Fruit fly (Drosophila melanogaster) whole organism, embryonic: ENCODE data around the gene CCDC53.
A peak's percentile ranks its signal among the peaks of the same experiment; 100 is the strongest.

Experiments used
- Atf3 ChIP-seq: fragments of 200-800 bp; sonication (Bioruptor generic); optimal IDR thresholded peaks from 3 replicates; lab custom pipeline; 2016; ENCODE audit warnings: missing biosample characterization, missing genetic modification characterization
- CG10959 ChIP-seq: fragments of 200-800 bp; sonication (Bioruptor generic); IDR thresholded peaks from 2 replicates; pipeline ENCODE4 v1.3.6; 2022; ENCODE audit warnings: missing biosample characterization, missing genetic modification characterization
- CG12659 ChIP-seq: fragments of 200-800 bp; sonication (Bioruptor generic); optimal IDR thresholded peaks from 3 replicates; lab custom pipeline; 2017; ENCODE audit warnings: mild to moderate bottlenecking, missing biosample characterization, missing genetic modification reagents, missing genetic modification characterization
- CG1529 ChIP-seq: fragments of 200-800 bp; sonication (Bioruptor generic); optimal IDR thresholded peaks from 3 replicates; lab custom pipeline; 2018; ENCODE audit warnings: missing biosample characterization, missing genetic modification characterization
- CG17568 ChIP-seq: fragments of 200-800 bp; sonication (Bioruptor generic); optimal IDR thresholded peaks from 2 replicates; lab custom pipeline; 2018; ENCODE audit warnings: missing biosample characterization, mild to moderate bottlenecking, missing genetic modification characterization, moderate library complexity
- CG17912 ChIP-seq: fragments of 200-800 bp; sonication (Bioruptor generic); optimal IDR thresholded peaks from 2 replicates; lab custom pipeline; 2018; ENCODE audit warnings: missing biosample characterization, mild to moderate bottlenecking, missing genetic modification characterization
- CG1792 ChIP-seq: fragments of 200-800 bp; sonication (Bioruptor generic); optimal IDR thresholded peaks from 2 replicates; lab custom pipeline; 2016; ENCODE audit warnings: missing biosample characterization, missing genetic modification characterization
- CG2202 ChIP-seq: fragments of 200-800 bp; sonication (Bioruptor generic); optimal IDR thresholded peaks from 2 replicates; lab custom pipeline; 2018; ENCODE audit warnings: missing biosample characterization, mild to moderate bottlenecking, missing genetic modification characterization
- CG30431 ChIP-seq: fragments of 200-800 bp; sonication (Bioruptor generic); optimal IDR thresholded peaks from 2 replicates; lab custom pipeline; 2017; ENCODE audit warnings: missing biosample characterization, missing genetic modification characterization
- CG3163 ChIP-seq: fragments of 200-800 bp; sonication (Bioruptor generic); optimal IDR thresholded peaks from 3 replicates; lab custom pipeline; 2016; ENCODE audit warnings: missing biosample characterization, missing genetic modification characterization
- CG32767 ChIP-seq: fragments of 200-800 bp; sonication (Bioruptor generic); IDR thresholded peaks from 2 replicates; pipeline ENCODE4 v1.3.6; 2022; ENCODE audit warnings: missing biosample characterization, missing genetic modification characterization
- CG3726 ChIP-seq: fragments of 200-800 bp; sonication (Bioruptor generic); IDR thresholded peaks from 3 replicates; pipeline ENCODE4, ENCODE4 v1.3.6; 2022; ENCODE audit warnings: missing biosample characterization, missing genetic modification characterization
- CG3847 ChIP-seq: fragments of 200-800 bp; sonication (Bioruptor generic); IDR thresholded peaks from 2 replicates; pipeline ENCODE4 v1.3.6; 2022; ENCODE audit warnings: missing biosample characterization, missing genetic modification characterization
- CG4404 ChIP-seq: fragments of 200-800 bp; sonication (Bioruptor generic); IDR thresholded peaks from 2 replicates; pipeline ENCODE4 v1.3.6; 2022; ENCODE audit warnings: missing biosample characterization, missing genetic modification characterization
- CG5180 ChIP-seq: fragments of 200-800 bp; sonication (Bioruptor generic); optimal IDR thresholded peaks from 3 replicates; lab custom pipeline; 2017; ENCODE audit warnings: missing biosample characterization, missing genetic modification characterization, mild to moderate bottlenecking, moderate library complexity, missing genetic modification reagents
- CG6654 ChIP-seq: fragments of 200-800 bp; sonication (Bioruptor generic); optimal IDR thresholded peaks from 2 replicates; lab custom pipeline; 2017; ENCODE audit warnings: missing biosample characterization, mild to moderate bottlenecking, missing genetic modification characterization
- CG6683 ChIP-seq: fragments of 200-800 bp; sonication (Bioruptor generic); optimal IDR thresholded peaks from 2 replicates; lab custom pipeline; 2017; ENCODE audit warnings: missing biosample characterization, mild to moderate bottlenecking, missing genetic modification characterization, missing genetic modification reagents
- CG6813 ChIP-seq: fragments of 200-800 bp; sonication (Bioruptor generic); optimal IDR thresholded peaks from 2 replicates; lab custom pipeline; 2017; ENCODE audit warnings: missing biosample characterization, missing genetic modification characterization, mild to moderate bottlenecking, moderate library complexity, missing genetic modification reagents
- CG8281 ChIP-seq: fragments of 200-800 bp; sonication (Bioruptor generic); optimal IDR thresholded peaks from 2 replicates; lab custom pipeline; 2018; ENCODE audit warnings: missing biosample characterization, mild to moderate bottlenecking, missing genetic modification characterization, moderate library complexity
- CG8290 ChIP-seq, 3 experiments: fragments of 200-800 bp; sonication (Bioruptor generic); optimal IDR thresholded peaks; 2 replicates each; lab custom pipeline; 2016 to 2019; ENCODE audit warnings: missing biosample characterization in 3 of 3, missing genetic modification characterization in 3 of 3, mild to moderate bottlenecking in 2 of 3, moderate library complexity in 1 of 3
- CG8388 ChIP-seq: fragments of 200-800 bp; sonication (Bioruptor generic); optimal IDR thresholded peaks from 2 replicates; lab custom pipeline; 2019; ENCODE audit warnings: missing biosample characterization, mild to moderate bottlenecking, missing genetic modification characterization, moderate library complexity
- CG9932 ChIP-seq: fragments of 200-800 bp; sonication (Bioruptor generic); IDR thresholded peaks from 2 replicates; pipeline ENCODE4 v1.3.6; 2022; ENCODE audit warnings: missing biosample characterization, missing genetic modification characterization
- Fer3 ChIP-seq: fragments of 200-800 bp; sonication (Bioruptor generic); optimal IDR thresholded peaks from 2 replicates; lab custom pipeline; 2018; ENCODE audit warnings: missing biosample characterization, mild to moderate bottlenecking, missing genetic modification characterization, moderate library complexity
- HLH54F ChIP-seq: fragments of 200-800 bp; sonication (Bioruptor generic); optimal IDR thresholded peaks from 3 replicates; lab custom pipeline; 2016; ENCODE audit warnings: missing biosample characterization, missing genetic modification characterization
- Mes4 ChIP-seq: fragments of 200-800 bp; sonication (Bioruptor generic); optimal IDR thresholded peaks from 2 replicates; lab custom pipeline; 2016; ENCODE audit warnings: missing biosample characterization, missing genetic modification characterization
- Nf-YC ChIP-seq: fragments of 200-800 bp; optimal IDR thresholded peaks from 3 replicates; lab custom pipeline; 2019; ENCODE audit warnings: missing biosample characterization, mild to moderate bottlenecking, missing genetic modification characterization, moderate library complexity
- Optix ChIP-seq: fragments of 200-800 bp; sonication (Bioruptor generic); IDR thresholded peaks from 3 replicates; pipeline ENCODE4 v1.3.6; 2022; ENCODE audit warnings: missing biosample characterization, missing genetic modification characterization
- Spps ChIP-seq: fragments of 200-800 bp; sonication (Bioruptor generic); optimal IDR thresholded peaks from 2 replicates; lab custom pipeline; 2018; ENCODE audit warnings: missing biosample characterization, mild to moderate bottlenecking, missing genetic modification characterization
- al ChIP-seq: fragments of 200-800 bp; sonication (Bioruptor generic); IDR thresholded peaks from 2 replicates; pipeline ENCODE4 v1.3.6; 2022; ENCODE audit warnings: missing biosample characterization, missing genetic modification characterization
- bab2 ChIP-seq: fragments of 200-800 bp; sonication (Bioruptor generic); optimal IDR thresholded peaks from 2 replicates; lab custom pipeline; 2016; ENCODE audit warnings: missing biosample characterization, missing genetic modification characterization
- bbx ChIP-seq: fragments of 200-800 bp; sonication (Bioruptor generic); IDR thresholded peaks from 2 replicates; pipeline ENCODE4 v1.3.6; 2022; ENCODE audit warnings: missing biosample characterization, missing genetic modification characterization; ENCODE audit not compliant: partially characterized antibody
- br ChIP-seq: fragments of >200 bp; optimal IDR thresholded peaks from 2 replicates; lab custom pipeline; 2017
- ci ChIP-seq: fragments of 200-800 bp; sonication (Bioruptor generic); IDR thresholded peaks from 3 replicates; pipeline ENCODE4 v1.3.6; 2022; ENCODE audit warnings: missing biosample characterization, missing genetic modification characterization
- dmrt11E ChIP-seq: fragments of 200-800 bp; sonication (Bioruptor generic); optimal IDR thresholded peaks from 3 replicates; lab custom pipeline; 2018; ENCODE audit warnings: missing biosample characterization, mild to moderate bottlenecking, missing genetic modification characterization, moderate library complexity
- en ChIP-seq: fragments of 200-800 bp; sonication (Bioruptor generic); optimal IDR thresholded peaks from 2 replicates; lab custom pipeline; 2016; ENCODE audit warnings: missing biosample characterization, missing genetic modification characterization
- fd102C ChIP-seq: fragments of 200-800 bp; sonication (Bioruptor generic); optimal IDR thresholded peaks from 2 replicates; lab custom pipeline; 2018; ENCODE audit warnings: missing biosample characterization, mild to moderate bottlenecking, missing genetic modification characterization, moderate library complexity
- lbe ChIP-seq: fragments of 200-800 bp; sonication (Bioruptor generic); optimal IDR thresholded peaks from 2 replicates; lab custom pipeline; 2016; ENCODE audit warnings: missing biosample characterization, mild to moderate bottlenecking, missing genetic modification characterization
- lilli ChIP-seq: fragments of 200-800 bp; sonication (Bioruptor generic); optimal IDR thresholded peaks from 3 replicates; lab custom pipeline; 2016; ENCODE audit warnings: missing biosample characterization, missing genetic modification characterization
- pan ChIP-seq, 4 experiments: fragments of >200 bp in 3 of 4; fragments of 200-800 bp in 1 of 4; sonication (Bioruptor generic) in 1 of 4; optimal IDR thresholded peaks in 3 of 4; IDR thresholded peaks in 1 of 4; 2 replicates each; pipeline versions ENCODE4 v1.3.6 to Lab custom; 2017 to 2022; ENCODE audit warnings: missing biosample characterization in 2 of 4, missing genetic modification characterization in 2 of 4, mixed read lengths in 1 of 4
- phol ChIP-seq: fragments of 200-800 bp; sonication (Bioruptor generic); optimal IDR thresholded peaks from 3 replicates; lab custom pipeline; 2018; ENCODE audit warnings: missing biosample characterization, mild to moderate bottlenecking, missing genetic modification characterization, moderate library complexity
- ranshi ChIP-seq: fragments of 200-800 bp; sonication (Bioruptor generic); IDR thresholded peaks from 2 replicates; pipeline ENCODE4 v1.3.6; 2022; ENCODE audit warnings: missing biosample characterization, missing genetic modification characterization
- schlank ChIP-seq: fragments of 200-800 bp; sonication (Bioruptor generic); optimal IDR thresholded peaks from 2 replicates; lab custom pipeline; 2018; ENCODE audit warnings: missing biosample characterization, mild to moderate bottlenecking, missing genetic modification characterization
- sima ChIP-seq: fragments of 200-800 bp; sonication (Bioruptor generic); optimal IDR thresholded peaks from 2 replicates; lab custom pipeline; 2016; ENCODE audit warnings: missing biosample characterization, missing genetic modification characterization
- slbo ChIP-seq: fragments of 200-800 bp; sonication (Bioruptor generic); IDR thresholded peaks from 2 replicates; pipeline ENCODE4 v1.3.6; 2022; ENCODE audit warnings: missing biosample characterization, missing genetic modification characterization
- slp2 ChIP-seq: fragments of 200-800 bp; sonication (Bioruptor generic); optimal IDR thresholded peaks from 2 replicates; lab custom pipeline; 2016; ENCODE audit warnings: missing biosample characterization, missing genetic modification characterization
- stc ChIP-seq: fragments of 200-800 bp; sonication (Bioruptor generic); IDR thresholded peaks from 2 replicates; pipeline ENCODE4 v1.3.6; 2022; ENCODE audit warnings: missing biosample characterization, missing genetic modification characterization
- sug ChIP-seq: fragments of 200-800 bp; optimal IDR thresholded peaks from 2 replicates; lab custom pipeline; 2019; ENCODE audit warnings: missing biosample characterization, mild to moderate bottlenecking, missing genetic modification characterization, moderate library complexity
- tap ChIP-seq: fragments of 200-800 bp; optimal IDR thresholded peaks from 3 replicates; lab custom pipeline; 2019; ENCODE audit warnings: missing biosample characterization, mild to moderate bottlenecking, missing genetic modification characterization, moderate library complexity
- tna ChIP-seq: fragments of 200-800 bp; sonication (Bioruptor generic); IDR thresholded peaks from 2 replicates; pipeline ENCODE4 v1.3.6; 2022; ENCODE audit warnings: missing biosample characterization, missing genetic modification characterization; ENCODE audit not compliant: partially characterized antibody
- ttk ChIP-seq: fragments of 200-800 bp; sonication (Bioruptor generic); IDR thresholded peaks from 2 replicates; pipeline ENCODE4 v2.1.2; 2022; ENCODE audit warnings: missing biosample characterization, missing genetic modification characterization
- zf30C ChIP-seq: fragments of 200-800 bp; sonication (Bioruptor generic); optimal IDR thresholded peaks from 3 replicates; lab custom pipeline; 2018; ENCODE audit warnings: missing biosample characterization, mild to moderate bottlenecking, missing genetic modification characterization

Gene CCDC53

DNA sequence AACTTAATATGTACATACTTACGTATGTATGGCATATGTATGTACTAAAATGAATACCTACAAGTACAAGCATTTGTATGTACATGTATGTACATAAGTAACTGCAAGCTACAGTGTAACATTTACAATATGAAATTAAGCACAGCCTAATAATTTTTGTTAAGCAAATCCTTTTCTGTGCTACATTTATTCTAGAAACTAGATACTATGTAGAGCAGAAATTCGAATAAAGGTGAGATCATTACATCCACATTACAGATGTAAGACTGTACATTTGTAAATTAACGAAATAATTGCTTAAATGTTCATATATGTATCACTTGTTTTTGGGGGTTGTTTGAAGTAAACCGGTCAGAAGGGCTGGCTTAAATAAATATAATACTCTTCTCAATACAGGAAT lies 49.0 kb upstream of the CCDC53 start (continued):
- TF ChIP-seq slbo (peak; percentile 55; the same call in 1 of the 2 replicates), lbe (GFP tag; lab: Kevin White, UChicago) (no peak), CG6813 (GFP tag; lab: Kevin White, UChicago) (no peak), pan (optimal IDR thresholded peaks at IDR 0.05; lab: Kevin White, UChicago) (no peak), pan (GFP tag; optimal IDR thresholded peaks at IDR 0.05 in 1 of 2, IDR thresholded peaks at IDR 0.05 in 1 of 2) (peak in 1 of 2 experiments; percentile 42), slp2 (no peak), Atf3 (GFP tag; lab: Kevin White, UChicago) (no peak), CG4404 (GFP tag; lab: Robert Waterston, UW) (no peak), CG3726 (no peak), ttk (GFP tag; lab: Robert Waterston, UW) (no peak), CG3163 (GFP tag; lab: Kevin White, UChicago) (no peak), br (lab: Kevin White, UChicago) (no peak), CG32767 (GFP tag; lab: Robert Waterston, UW) (no peak), tap (tag; lab: Kevin White, UChicago) (no peak), ci (GFP tag; lab: Robert Waterston, UW) (no peak), ranshi (GFP tag; lab: Robert Waterston, UW) (no peak), schlank (tag; lab: Kevin White, UChicago) (no peak), CG8290 (GFP tag; optimal IDR thresholded peaks at IDR 0.05; lab: Kevin White, UChicago) (no peak), CG8290 (tag; optimal IDR thresholded peaks at IDR 0.05; lab: Kevin White, UChicago) (peak in 1 of 2 experiments; percentile 11), bbx (GFP tag; lab: Robert Waterston, UW) (no peak), bab2 (GFP tag; lab: Kevin White, UChicago) (no peak), al (GFP tag; lab: Robert Waterston, UW) (no peak), CG30431 (no peak), stc (GFP tag; lab: Robert Waterston, UW) (no peak), CG8281 (tag; lab: Kevin White, UChicago) (no peak), Fer3 (tag; lab: Kevin White, UChicago) (peak; percentile 40), CG1529 (GFP tag; lab: Kevin White, UChicago) (no peak), CG17912 (GFP tag; lab: Kevin White, UChicago) (no peak), fd102C (GFP tag; lab: Kevin White, UChicago) (no peak), CG10959 (no peak), CG6683 (GFP tag; lab: Kevin White, UChicago) (no peak), CG6654 (GFP tag; lab: Kevin White, UChicago) (no peak), CG8388 (GFP tag; lab: Kevin White, UChicago) (no peak), CG12659 (GFP tag; lab: Kevin White, UChicago) (peak; percentile 18), tna (GFP tag; lab: Robert Waterston, UW) (no peak), Spps (no peak), sima (GFP tag; lab: Kevin White, UChicago) (no peak), en (GFP tag; lab: Kevin White, UChicago) (no peak), phol (tag; lab: Kevin White, UChicago) (peak; percentile 4), Optix (GFP tag; lab: Robert Waterston, UW) (no peak), CG3847 (GFP tag; lab: Robert Waterston, UW) (no peak), HLH54F (no peak), sug (tag; lab: Kevin White, UChicago) (no peak), CG1792 (no peak), CG2202 (tag; lab: Kevin White, UChicago) (no peak), CG17568 (GFP tag; lab: Kevin White, UChicago) (peak; percentile 12), Nf-YC (tag; lab: Kevin White, UChicago) (no peak), CG5180 (no peak), dmrt11E (tag; lab: Kevin White, UChicago) (no peak), lilli (GFP tag; lab: Kevin White, UChicago) (peak; percentile 33), zf30C (GFP tag; lab: Kevin White, UChicago) (no peak), CG9932 (GFP tag; lab: Robert Waterston, UW) (peak; percentile 15; the same call in 1 of the 2 replicates), Mes4 (GFP tag; lab: Kevin White, UChicago) (no peak)
